Fruit fly (Drosophila melanogaster): ENCODE results near the gene CG9356.
A peak's percentile ranks its signal among the peaks of the same experiment; 100 is the strongest.

The CG9356 gene

DNA sequence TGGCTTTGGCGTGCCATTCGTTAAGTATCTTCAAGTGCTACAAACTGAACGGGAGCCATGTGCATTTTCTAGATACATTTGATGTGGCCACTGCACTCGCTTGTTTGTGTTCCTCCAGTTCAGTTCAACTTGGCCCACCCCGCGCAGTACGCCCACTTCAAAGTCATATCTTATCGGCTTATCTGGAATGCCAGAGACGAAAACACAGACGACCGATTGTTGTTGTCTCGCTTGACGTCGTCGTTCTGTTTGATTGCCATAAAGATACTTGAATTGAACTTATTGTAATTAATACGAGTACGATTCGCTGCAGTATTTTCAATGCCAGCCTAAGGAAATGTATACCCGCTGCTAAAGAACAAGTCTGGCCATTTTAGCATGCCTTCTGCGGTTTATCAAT is 16.4 kb downstream of the CG9356 start (continued):
- TF ChIP-seq Gug (GFP tag; IDR thresholded peaks at IDR 0.05) = no peak
- no peak for TF ChIP-seq NK7.1 (GFP tag; optimal IDR thresholded peaks at IDR 0.05)
- TF ChIP-seq CG7987 (GFP tag; optimal IDR thresholded peaks at IDR 0.05) = no peak
- TF ChIP-seq CHES-1-like (GFP tag; optimal IDR thresholded peaks at IDR 0.05) = no peak
- TF ChIP-seq Mad (GFP tag; optimal IDR thresholded peaks at IDR 0.05) = no peak
- TF ChIP-seq Vsx1 (GFP tag; optimal IDR thresholded peaks at IDR 0.05) = peak; percentile 13
- TF ChIP-seq grau (tag; optimal IDR thresholded peaks at IDR 0.05) = no peak
- no peak for TF ChIP-seq Ets97D (GFP tag; optimal IDR thresholded peaks at IDR 0.05)
- TF ChIP-seq gcm2 (GFP tag; optimal IDR thresholded peaks at IDR 0.05) = no peak
- TF ChIP-seq chinmo (GFP tag; IDR thresholded peaks at IDR 0.05; ENCODE audit: partially characterized antibody) = 0 out of 4 replicates have a peak, but pooled peaks have one; percentile 32
- no peak for TF ChIP-seq CG6683 (GFP tag; optimal IDR thresholded peaks at IDR 0.05)
- TF ChIP-seq Dip3 (GFP tag; optimal IDR thresholded peaks at IDR 0.05) = no peak
- no peak for TF ChIP-seq Jarid2 (GFP tag; optimal IDR thresholded peaks at IDR 0.05)
- TF ChIP-seq Med (GFP tag) = peak; percentile 20
- TF ChIP-seq mirr (GFP tag; optimal IDR thresholded peaks at IDR 0.05) = peak; percentile 44
- no peak for TF ChIP-seq hbn (GFP tag; IDR thresholded peaks at IDR 0.05; ENCODE audit: partially characterized antibody)
- TF ChIP-seq fd102C (GFP tag; optimal IDR thresholded peaks at IDR 0.05) = no peak
- no peak for TF ChIP-seq CG7963 (GFP tag; IDR thresholded peaks at IDR 0.05; ENCODE audit: partially characterized antibody)
- TF ChIP-seq lbe (GFP tag; optimal IDR thresholded peaks at IDR 0.05) = no peak
- TF ChIP-seq CG4854 (GFP tag; optimal IDR thresholded peaks at IDR 0.05) = no peak
- TF ChIP-seq CG3281 (GFP tag; optimal IDR thresholded peaks at IDR 0.05) = no peak
- no peak for TF ChIP-seq Ada2b (GFP tag; IDR thresholded peaks at IDR 0.05)
- no peak for TF ChIP-seq CG1529 (GFP tag; optimal IDR thresholded peaks at IDR 0.05)
- peak; percentile 69 for TF ChIP-seq GATAe (GFP tag; conservative IDR thresholded peaks at IDR 0.05)
- TF ChIP-seq salm (tag; optimal IDR thresholded peaks at IDR 0.05) = no peak
- TF ChIP-seq CG15601 (tag; optimal IDR thresholded peaks at IDR 0.05) = peak; percentile 16
- no peak for TF ChIP-seq CG32767 (GFP tag; IDR thresholded peaks at IDR 0.05)
- no peak for TF ChIP-seq Kr (GFP tag; optimal IDR thresholded peaks at IDR 0.05)
- no peak for TF ChIP-seq CG12071 (GFP tag; optimal IDR thresholded peaks at IDR 0.05)
- peak; percentile 31 for TF ChIP-seq sug (tag; optimal IDR thresholded peaks at IDR 0.05)
- TF ChIP-seq sd (tag; optimal IDR thresholded peaks at IDR 0.05) = peak; percentile 91
- no peak for TF ChIP-seq CG31441 (GFP tag; IDR thresholded peaks at IDR 0.05)

DNA sequence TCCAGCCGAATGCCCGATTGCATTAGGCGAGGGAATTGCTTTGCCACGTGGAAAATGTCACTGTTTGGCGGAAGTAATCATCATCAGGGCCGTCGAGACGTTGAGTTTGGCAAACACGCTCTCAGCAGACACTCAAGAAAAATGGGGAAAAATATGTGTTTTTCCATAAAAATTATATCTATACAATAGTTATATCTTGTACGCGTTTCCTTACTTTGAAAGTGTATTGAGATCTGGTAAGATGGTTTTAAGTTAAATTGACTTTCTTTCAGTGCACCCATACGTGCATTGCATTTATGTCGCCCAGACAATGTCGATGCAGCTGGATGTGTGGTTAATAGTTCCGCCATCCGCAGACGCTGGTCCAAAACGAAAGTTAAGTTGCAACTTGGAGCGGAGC is 18.1 kb downstream of the CG9356 start:
- no peak for TF ChIP-seq wor (GFP tag; IDR thresholded peaks at IDR 0.05)
- TF ChIP-seq CG30431 (GFP tag; optimal IDR thresholded peaks at IDR 0.05) = no peak
- peak; percentile 47 for TF ChIP-seq Drgx (GFP tag; IDR thresholded peaks at IDR 0.05)
- TF ChIP-seq NC2β (GFP tag; optimal IDR thresholded peaks at IDR 0.05) = no peak
- TF ChIP-seq pros (GFP tag; optimal IDR thresholded peaks at IDR 0.05) = no peak
- no peak for TF ChIP-seq ro (GFP tag; IDR thresholded peaks at IDR 0.05)
- no peak for TF ChIP-seq dmrt11E (tag; optimal IDR thresholded peaks at IDR 0.05)
- 0 out of 2 replicates have a peak, but pooled peaks have one; percentile 12 for TF ChIP-seq CG6689 (GFP tag; IDR thresholded peaks at IDR 0.05)
- TF ChIP-seq pnt (GFP tag; optimal IDR thresholded peaks at IDR 0.05) = no peak
- no peak for TF ChIP-seq run (tag; optimal IDR thresholded peaks at IDR 0.05)
- no peak for TF ChIP-seq CG15601 (tag; optimal IDR thresholded peaks at IDR 0.05)
- TF ChIP-seq stwl (tag; optimal IDR thresholded peaks at IDR 0.05) = no peak
- no peak for TF ChIP-seq h (optimal IDR thresholded peaks at IDR 0.05)
- TF ChIP-seq CG17328 (GFP tag; IDR thresholded peaks at IDR 0.05) = peak; percentile 22; the same call in 1 of the 2 replicates
- peak; percentile 38 for TF ChIP-seq sens (GFP tag)
- no peak for TF ChIP-seq CG14667 (GFP tag; IDR thresholded peaks at IDR 0.05)
- TF ChIP-seq NK7.1 (GFP tag; optimal IDR thresholded peaks at IDR 0.05) = no peak
- no peak for TF ChIP-seq CG8765 (GFP tag; IDR thresholded peaks at IDR 0.05)

All from whole organism, embryonic.